Worm (Caenorhabditis elegans) whole organism, mixed stage, embryonic: ENCODE measurements around the gene pgap-1.

Experiments used
- blmp-1 ChIP-seq: fragments of 150-350 bp; optimal IDR thresholded peaks from 2 replicates; lab custom pipeline; 2014; ENCODE audit warnings: missing biosample characterization, missing genetic modification characterization
- nhr-28 ChIP-seq: fragments of 150-350 bp; optimal IDR thresholded peaks from 2 replicates; lab custom pipeline; 2014; ENCODE audit warnings: missing biosample characterization, missing genetic modification characterization
- snpc-4 ChIP-seq: fragments of 150-350 bp; optimal IDR thresholded peaks from 2 replicates; lab custom pipeline; 2014; ENCODE audit warnings: missing biosample characterization, missing genetic modification characterization
- ztf-11 ChIP-seq: fragments of 150-350 bp; optimal IDR thresholded peaks from 2 replicates; lab custom pipeline; 2014; ENCODE audit warnings: missing biosample characterization, missing genetic modification characterization

DNA sequence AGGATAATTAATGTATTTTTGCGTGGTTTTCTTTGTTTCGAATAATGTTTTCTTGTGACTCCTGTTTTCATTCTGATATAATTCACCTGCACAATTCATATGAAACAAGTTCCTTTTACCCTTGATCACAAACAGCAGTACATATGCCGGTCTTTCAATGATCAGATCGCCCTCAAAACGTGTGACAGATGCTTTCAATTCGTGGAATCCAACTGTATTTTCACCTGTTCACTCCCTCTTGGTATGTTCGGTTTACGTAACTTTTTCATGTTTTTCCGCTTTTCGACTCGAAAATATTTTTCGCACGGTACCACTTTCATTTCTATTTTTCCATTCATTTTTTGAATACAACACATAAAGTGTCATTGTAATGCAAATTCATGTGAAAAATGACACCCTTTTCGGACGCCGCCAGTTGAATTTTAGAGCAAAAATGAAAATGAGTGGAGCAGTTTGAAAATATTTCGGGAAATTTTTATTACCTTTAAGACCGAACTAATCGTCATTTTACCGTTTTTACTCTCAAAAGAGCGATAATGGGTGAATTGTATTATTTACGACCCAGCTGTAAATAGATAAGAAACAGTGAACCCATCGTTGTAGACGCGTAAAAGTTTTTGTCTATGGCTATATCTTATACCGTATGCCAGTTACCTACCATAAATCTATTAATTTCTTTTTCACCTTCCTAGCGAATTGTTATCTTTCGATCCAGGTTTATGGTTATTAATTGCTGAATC is 39.7 kb upstream of the pgap-1 start, which contains the start of gene K10D6.4:
- TF ChIP-seq ztf-11 (tag; lab: Kevin White, UChicago) (no peak), nhr-28 (no peak), blmp-1 (tag; lab: Kevin White, UChicago) (no peak), snpc-4 (no peak)
